Fruit fly (Drosophila melanogaster) whole organism, wandering third instar larva: ENCODE results near the gene CG6656.
A peak's percentile ranks its signal among the peaks of the same experiment; 100 is the strongest.

Source experiments
- Abd-B ChIP-seq: fragments of >200 bp; optimal IDR thresholded peaks from 2 replicates; lab custom pipeline; 2017; ENCODE audit warnings: missing biosample characterization, missing genetic modification characterization
- CG32264 ChIP-seq: fragments of 200-800 bp; sonication (Bioruptor generic); optimal IDR thresholded peaks from 2 replicates; lab custom pipeline; 2016; ENCODE audit warnings: missing biosample characterization, missing genetic modification characterization
- CG9705 ChIP-seq: fragments of 200-800 bp; sonication (Bioruptor generic); optimal IDR thresholded peaks from 2 replicates; lab custom pipeline; 2018; ENCODE audit warnings: missing biosample characterization, mild to moderate bottlenecking, missing genetic modification characterization
- CrebA ChIP-seq: fragments of 200-800 bp; sonication (Bioruptor generic); optimal IDR thresholded peaks from 2 replicates; lab custom pipeline; 2016; ENCODE audit warnings: missing biosample characterization, mild to moderate bottlenecking, missing genetic modification characterization, borderline replicate concordance
- Dfd ChIP-seq: fragments of >200 bp; optimal IDR thresholded peaks from 2 replicates; lab custom pipeline; 2017; ENCODE audit warnings: missing biosample characterization, missing genetic modification characterization
- Dif ChIP-seq: fragments of 200-275, 200-300 bp; sonication (Bioruptor generic); optimal IDR thresholded peaks from 2 replicates; lab custom pipeline; 2018; ENCODE audit warnings: missing biosample characterization, missing genetic modification characterization; ENCODE audit not compliant: partially characterized antibody
- GATAd ChIP-seq: sonication (Bioruptor generic); optimal IDR thresholded peaks from 2 replicates; lab custom pipeline; 2016; ENCODE audit warnings: missing biosample characterization, missing genetic modification characterization
- HLH106 ChIP-seq: fragments of 200-800 bp; optimal IDR thresholded peaks from 3 replicates; lab custom pipeline; 2019; ENCODE audit warnings: missing biosample characterization, mild to moderate bottlenecking, missing genetic modification characterization, moderate library complexity
- Hnf4 ChIP-seq: fragments of 200-800 bp; sonication (Bioruptor generic); optimal IDR thresholded peaks from 2 replicates; lab custom pipeline; 2016; ENCODE audit warnings: missing biosample characterization, mild to moderate bottlenecking, missing genetic modification characterization
- Hr78 ChIP-seq: fragments of >200 bp; optimal IDR thresholded peaks from 2 replicates; lab custom pipeline; 2017; ENCODE audit warnings: missing biosample characterization, missing genetic modification characterization
- Hr83 ChIP-seq: fragments of 200-300 bp; sonication (Bioruptor generic); optimal IDR thresholded peaks from 2 replicates; lab custom pipeline; 2016; ENCODE audit warnings: missing biosample characterization, mild to moderate bottlenecking, missing genetic modification characterization, moderate library complexity; ENCODE audit not compliant: poor library complexity, severe bottlenecking
- Jra ChIP-seq: sonication (Bioruptor generic); optimal IDR thresholded peaks from 2 replicates; lab custom pipeline; 2016; ENCODE audit warnings: missing biosample characterization, missing genetic modification characterization
- Mio ChIP-seq: sonication (Bioruptor generic); optimal IDR thresholded peaks from 2 replicates; lab custom pipeline; 2016; ENCODE audit warnings: missing biosample characterization, missing genetic modification characterization
- Myc ChIP-seq: fragments of >200 bp; optimal IDR thresholded peaks from 2 replicates; lab custom pipeline; 2017
- N ChIP-seq: fragments of >200 bp; optimal IDR thresholded peaks from 2 replicates; lab custom pipeline; 2018; ENCODE audit warnings: missing biosample characterization, missing external identifiers, missing genetic modification characterization
- OdsH ChIP-seq: fragments of 200-800 bp; sonication (Bioruptor generic); optimal IDR thresholded peaks from 2 replicates; lab custom pipeline; 2016; ENCODE audit warnings: missing biosample characterization, mild to moderate bottlenecking, missing genetic modification characterization
- Vsx2 ChIP-seq: fragments of 200-300, 225-300 bp; sonication (Bioruptor generic); optimal IDR thresholded peaks from 2 replicates; lab custom pipeline; 2018; ENCODE audit warnings: missing biosample characterization, missing genetic modification characterization; ENCODE audit not compliant: partially characterized antibody
- br ChIP-seq: fragments of 200-800 bp; sonication (Bioruptor generic); optimal IDR thresholded peaks from 2 replicates; lab custom pipeline; 2016; ENCODE audit warnings: missing biosample characterization, missing genetic modification characterization
- brk ChIP-seq: fragments of 200-800 bp; sonication (Bioruptor generic); optimal IDR thresholded peaks from 2 replicates; lab custom pipeline; 2016; ENCODE audit warnings: missing biosample characterization, mild to moderate bottlenecking, missing genetic modification characterization
- dl ChIP-seq, 2 experiments: fragments of 175-275, 200-275 bp in 1 of 2; fragments of 200-275 bp in 1 of 2; sonication (Bioruptor generic); optimal IDR thresholded peaks; lab custom pipeline; 2018; ENCODE audit warnings: mild to moderate bottlenecking in 2 of 2, missing biosample characterization in 2 of 2, missing genetic modification characterization in 2 of 2, moderate library complexity in 2 of 2; ENCODE audit not compliant: partially characterized antibody in 2 of 2, insufficient read depth in 1 of 2
- dmrt93B ChIP-seq: fragments of 200-800 bp; sonication (Bioruptor generic); optimal IDR thresholded peaks from 2 replicates; lab custom pipeline; 2018; ENCODE audit warnings: missing biosample characterization, mild to moderate bottlenecking, missing genetic modification characterization
- dsf ChIP-seq: sonication (Bioruptor generic); optimal IDR thresholded peaks from 2 replicates; lab custom pipeline; 2016; ENCODE audit warnings: missing biosample characterization, missing genetic modification characterization, borderline replicate concordance
- foxo ChIP-seq, 2 experiments: fragments of 200-800 bp; sonication (Bioruptor generic); optimal IDR thresholded peaks; 2 replicates in 1 of 2; 3 replicates in 1 of 2; lab custom pipeline; 2016 to 2017; ENCODE audit warnings: missing biosample characterization in 2 of 2, missing genetic modification characterization in 2 of 2
- fru ChIP-seq: fragments of 200-800 bp; sonication (Bioruptor generic); optimal IDR thresholded peaks from 3 replicates; lab custom pipeline; 2016; ENCODE audit warnings: missing biosample characterization, mild to moderate bottlenecking, missing genetic modification characterization
- h ChIP-seq: fragments of 200-800 bp; sonication (Bioruptor generic); optimal IDR thresholded peaks from 3 replicates; lab custom pipeline; 2016; ENCODE audit warnings: missing biosample characterization, mild to moderate bottlenecking, missing genetic modification characterization
- jim ChIP-seq: fragments of 175-275, 200-325 bp; sonication (Bioruptor generic); optimal IDR thresholded peaks from 2 replicates; lab custom pipeline; 2016; ENCODE audit warnings: missing biosample characterization, mild to moderate bottlenecking, missing genetic modification characterization
- pan ChIP-seq: fragments of >200 bp; optimal IDR thresholded peaks from 2 replicates; lab custom pipeline; 2017
- rgr ChIP-seq: fragments of 200-800 bp; sonication (Bioruptor generic); optimal IDR thresholded peaks from 3 replicates; lab custom pipeline; 2016; ENCODE audit warnings: missing biosample characterization, mild to moderate bottlenecking, missing genetic modification characterization
- tai ChIP-seq: sonication (Bioruptor generic); optimal IDR thresholded peaks from 2 replicates; lab custom pipeline; 2016; ENCODE audit warnings: missing biosample characterization, missing genetic modification characterization
- usp ChIP-seq: fragments of >200 bp; optimal IDR thresholded peaks from 2 replicates; lab custom pipeline; 2017; ENCODE audit warnings: missing biosample characterization, missing genetic modification characterization
- woc ChIP-seq: sonication (Bioruptor generic); optimal IDR thresholded peaks from 2 replicates; lab custom pipeline; 2016; ENCODE audit warnings: missing biosample characterization, mild to moderate bottlenecking, missing genetic modification characterization

CG6656 gene

DNA sequence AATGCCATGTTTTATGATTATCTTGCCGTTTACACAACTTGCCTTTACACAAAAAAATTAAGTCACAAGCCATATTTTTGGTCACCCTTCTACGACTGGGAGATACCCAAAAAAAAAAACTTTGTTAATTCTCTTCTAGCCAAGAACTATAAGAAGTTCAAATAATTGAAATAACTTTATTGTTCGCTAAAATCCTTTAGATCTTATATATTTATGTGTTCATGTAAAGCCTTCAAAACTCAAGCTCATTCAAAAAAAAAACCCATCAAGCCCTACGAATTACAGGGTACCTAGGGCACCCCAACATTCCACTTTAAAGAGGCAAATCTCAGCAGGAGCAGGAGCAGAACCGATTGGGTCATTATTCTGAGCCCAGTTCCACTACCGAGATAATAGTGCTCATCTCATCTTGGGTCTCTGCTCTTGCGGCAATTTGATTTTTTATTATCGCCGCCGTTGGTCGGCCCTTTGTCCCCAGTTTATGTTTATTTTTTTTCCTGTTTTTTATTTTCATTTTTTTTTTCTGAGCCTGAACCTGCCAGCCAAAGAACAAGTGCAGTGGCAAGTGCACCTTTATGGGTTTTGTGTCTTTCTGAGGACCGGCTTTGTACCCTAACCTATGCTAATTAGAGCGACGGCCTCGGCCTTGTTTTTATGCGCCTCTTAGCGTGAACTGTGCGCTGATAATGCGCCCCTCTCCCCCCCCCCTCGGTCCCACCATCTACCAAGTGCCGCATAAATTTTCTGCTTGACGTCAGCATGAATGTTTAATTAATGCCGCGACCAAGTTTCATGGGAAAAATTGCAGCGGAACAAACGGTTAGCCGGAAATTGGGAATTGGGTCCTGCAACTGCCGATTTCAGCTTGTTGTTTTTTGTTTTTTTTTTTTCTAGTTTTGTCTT is 33.4 kb upstream of the CG6656 start:
- TF ChIP-seq dsf (GFP tag; lab: Kevin White, UChicago) (no peak), foxo (GFP tag; optimal IDR thresholded peaks at IDR 0.05; lab: Kevin White, UChicago) (peak in 1 of 2 experiments; percentile 0), h (no peak)

DNA sequence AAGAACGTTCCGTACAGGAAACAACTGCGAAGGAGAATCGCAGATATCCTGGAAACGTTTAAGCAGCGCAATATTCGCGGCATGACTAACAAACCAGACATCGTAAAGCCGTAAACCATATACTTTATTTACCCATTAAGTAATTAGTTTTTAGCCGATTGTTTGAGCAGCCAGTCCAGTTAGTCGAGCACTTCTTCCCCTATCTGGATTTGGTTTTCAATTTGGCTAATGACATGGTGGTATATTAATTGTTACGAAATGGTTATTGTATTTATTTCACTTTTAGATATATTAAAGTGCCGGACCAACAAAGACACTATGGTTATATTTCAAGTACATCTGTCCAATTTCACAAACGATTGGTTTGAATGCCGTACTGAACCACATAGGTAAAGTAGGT is 31.4 kb upstream of the CG6656 start, which contains the start of gene Gr93b:
TSS of gene Gr93b (minus strand) at position 101 of the 400 bp plus-strand sequence.
- no peak for TF ChIP-seq Hr78
- TF ChIP-seq brk, result no peak
- no peak for TF ChIP-seq CG9705
- TF ChIP-seq jim, result no peak
- TF ChIP-seq HLH106 (tag; lab: Kevin White, UChicago), result no peak
- TF ChIP-seq Mio (GFP tag; lab: Kevin White, UChicago), result no peak
- no peak for TF ChIP-seq pan (lab: Kevin White, UChicago)
- no peak for TF ChIP-seq Hnf4 (GFP tag; lab: Kevin White, UChicago)
- no peak for TF ChIP-seq Myc (lab: Kevin White, UChicago)
- no peak for TF ChIP-seq Abd-B (GFP tag; lab: Kevin White, UChicago)
- no peak for TF ChIP-seq GATAd (GFP tag; lab: Kevin White, UChicago)
- TF ChIP-seq tai (GFP tag; lab: Kevin White, UChicago), result no peak
- TF ChIP-seq dmrt93B (GFP tag; lab: Kevin White, UChicago), result no peak
- TF ChIP-seq N (GFP tag; lab: Kevin White, UChicago), result no peak
- TF ChIP-seq Jra (GFP tag; lab: Kevin White, UChicago), result no peak
- no peak for TF ChIP-seq rgr (GFP tag; lab: Kevin White, UChicago)
- no peak for TF ChIP-seq usp (GFP tag; lab: Kevin White, UChicago)
- no peak for TF ChIP-seq br (GFP tag; lab: Kevin White, UChicago)
- TF ChIP-seq dsf (GFP tag; lab: Kevin White, UChicago), result no peak

DNA sequence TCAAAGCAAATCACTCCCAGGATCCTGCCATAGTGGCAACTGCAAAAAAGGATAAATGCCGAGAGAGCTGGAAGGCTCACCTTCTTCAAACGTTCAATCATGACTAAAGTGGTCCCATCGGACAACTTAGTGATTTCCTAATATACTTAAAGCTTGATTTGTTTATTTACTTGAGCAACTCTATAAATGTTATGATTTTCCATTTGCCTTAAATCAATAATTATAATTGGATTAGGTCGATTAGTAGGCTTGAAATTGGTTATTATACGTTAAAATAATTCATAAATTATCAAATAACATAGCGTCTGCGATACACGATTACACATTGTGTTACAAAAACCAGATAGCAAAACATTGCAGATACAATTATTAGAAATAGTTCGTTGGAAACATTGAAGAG is 29.9 kb upstream of the CG6656 start, which contains the start of gene Gr93c:
TSS of gene Gr93c (minus strand) at position 101 of the 400 bp plus-strand sequence.
- no peak for TF ChIP-seq Abd-B (GFP tag; lab: Kevin White, UChicago)
- TF ChIP-seq woc, result no peak
- TF ChIP-seq br (GFP tag; lab: Kevin White, UChicago), result no peak
- TF ChIP-seq tai (GFP tag; lab: Kevin White, UChicago), result no peak
- TF ChIP-seq OdsH (GFP tag; lab: Kevin White, UChicago), result no peak
- TF ChIP-seq Vsx2, result no peak
- no peak for TF ChIP-seq pan (lab: Kevin White, UChicago)
- no peak for TF ChIP-seq usp (GFP tag; lab: Kevin White, UChicago)
- no peak for TF ChIP-seq Hr83 (GFP tag; lab: Kevin White, UChicago)
- TF ChIP-seq fru, result no peak
- no peak for TF ChIP-seq jim
- no peak for TF ChIP-seq foxo (GFP tag; optimal IDR thresholded peaks at IDR 0.05; lab: Kevin White, UChicago)
- no peak for TF ChIP-seq Dif (GFP tag; lab: Kevin White, UChicago)
- no peak for TF ChIP-seq brk
- no peak for TF ChIP-seq Mio (GFP tag; lab: Kevin White, UChicago)
- no peak for TF ChIP-seq rgr (GFP tag; lab: Kevin White, UChicago)
- TF ChIP-seq N (GFP tag; lab: Kevin White, UChicago), result no peak
- no peak for TF ChIP-seq CrebA (GFP tag; lab: Kevin White, UChicago)
- no peak for TF ChIP-seq Hr78

DNA sequence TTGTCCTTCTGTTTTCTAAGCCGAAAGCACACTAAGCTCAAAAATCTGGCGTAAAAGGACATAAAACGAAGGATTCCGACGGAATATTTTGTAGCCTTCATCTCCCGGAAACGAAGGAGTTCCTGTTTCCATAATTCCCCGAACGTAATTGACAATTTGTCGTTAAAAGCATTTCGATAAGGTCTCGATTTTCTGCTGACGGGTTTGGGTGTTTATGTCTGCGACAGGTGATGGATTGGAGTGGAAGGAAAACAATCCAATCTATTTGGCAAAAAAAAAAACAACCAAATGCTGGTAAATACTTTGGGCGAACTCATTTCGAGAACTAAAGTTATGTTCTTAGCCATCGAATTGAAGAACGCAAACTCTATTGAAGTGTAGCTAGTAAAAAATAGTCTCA is 28.5 kb upstream of the CG6656 start, which contains the start of gene Gr93d:
TSS of gene Gr93d (minus strand) at position 101 of the 400 bp plus-strand sequence.
- TF ChIP-seq dl (GFP tag; optimal IDR thresholded peaks at IDR 0.05; lab: Kevin White, UChicago; ENCODE audit: insufficient read depth in 1 of 2, partially characterized antibody in 2 of 2) (no peak), CG9705 (no peak), Hnf4 (GFP tag; lab: Kevin White, UChicago) (no peak), CG32264 (GFP tag; lab: Kevin White, UChicago) (no peak), woc (no peak), Dfd (GFP tag; lab: Kevin White, UChicago) (no peak)
